Worm (Caenorhabditis elegans): ENCODE measurements around the gene scav-3.

DNA sequence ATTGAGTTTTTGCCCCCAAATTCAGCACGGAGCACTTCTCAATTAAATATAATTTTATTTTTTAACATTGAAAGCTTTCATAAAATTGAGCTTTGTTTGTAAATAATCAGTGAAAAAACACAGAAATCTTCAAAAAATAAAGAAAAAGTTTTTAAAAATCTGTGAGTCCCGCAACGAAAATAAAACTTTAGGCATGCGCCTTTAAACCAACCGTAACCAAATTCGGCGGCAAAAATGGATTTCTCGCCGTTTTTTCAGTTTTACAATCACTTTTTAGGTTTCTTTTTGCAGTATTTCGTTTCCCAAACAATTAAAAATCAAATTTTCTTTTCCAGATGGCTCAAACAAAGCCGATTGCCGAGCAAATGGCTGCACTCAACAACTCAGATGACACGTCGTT lies 30.1 kb downstream of the scav-3 start, which contains the start of gene pie-1:
- TF ChIP-seq nhr-23 (tag; optimal IDR thresholded peaks at IDR 0.05) (no peak), peb-1 (tag; optimal IDR thresholded peaks at IDR 0.05) (no peak), mdl-1 (tag; optimal IDR thresholded peaks at IDR 0.05) (no peak), ZK546.5 (tag; optimal IDR thresholded peaks at IDR 0.05) (no peak), nhr-77 (tag; optimal IDR thresholded peaks at IDR 0.05) (no peak), ztf-11 (tag; optimal IDR thresholded peaks at IDR 0.05) (no peak), nhr-10 (tag; optimal IDR thresholded peaks at IDR 0.05) (no peak), lsy-2 (tag; optimal IDR thresholded peaks at IDR 0.05) (no peak), zag-1 (tag; optimal IDR thresholded peaks at IDR 0.05) (no peak), nhr-11 (tag; optimal IDR thresholded peaks at IDR 0.05) (no peak), lin-13 (GFP tag; optimal IDR thresholded peaks at IDR 0.05) (no peak), mab-5 (tag; optimal IDR thresholded peaks at IDR 0.05) (no peak), ceh-82 (tag; optimal IDR thresholded peaks at IDR 0.05) (no peak), blmp-1 (tag; optimal IDR thresholded peaks at IDR 0.05; ENCODE audit: insufficient read depth) (no peak)
